Fruit fly (Drosophila melanogaster): ENCODE data around the gene Phf5a.

Gene Phf5a

DNA sequence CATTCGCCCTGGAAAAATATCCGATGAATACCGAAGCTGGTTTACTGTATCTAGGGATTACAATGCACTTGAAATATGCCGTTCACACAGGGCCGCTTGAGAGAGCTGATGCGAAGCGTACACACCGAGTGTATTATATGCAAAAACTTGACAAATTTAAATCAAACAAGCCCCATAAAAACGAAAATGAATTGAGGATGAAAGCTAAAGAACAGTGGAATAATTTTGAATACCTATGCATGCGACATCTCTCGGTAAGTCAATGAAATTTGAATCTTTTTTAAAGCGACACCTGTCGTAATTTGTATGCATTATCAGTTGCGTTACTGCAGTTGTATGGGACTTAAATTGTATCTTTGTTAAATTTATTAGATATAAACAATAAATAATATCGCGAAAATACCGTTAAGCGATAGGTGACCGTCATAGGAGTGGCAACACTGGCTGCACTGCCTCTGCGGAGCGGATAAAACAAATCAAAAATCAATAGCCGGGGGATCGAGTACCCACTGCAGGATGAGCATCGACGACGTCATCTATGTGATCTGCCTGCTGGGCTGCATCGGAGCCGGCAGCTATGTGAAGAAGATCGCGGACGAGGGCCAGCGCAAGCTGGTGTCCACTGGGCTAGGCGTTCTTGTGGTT, 34.6 kb downstream of the Phf5a start, which contains the start of gene frj (continued):
- TF ChIP-seq HLHmδ (GFP tag; optimal IDR thresholded peaks at IDR 0.05): no peak
- peak; percentile 72 for TF ChIP-seq CG2712 (tag; optimal IDR thresholded peaks at IDR 0.05)
- TF ChIP-seq insv (GFP tag; optimal IDR thresholded peaks at IDR 0.05): peak in 1 of 2 experiments; percentile 32
- no peak for TF ChIP-seq prd (optimal IDR thresholded peaks at IDR 0.05)
- peak; percentile 81 for TF ChIP-seq prd (GFP tag; IDR thresholded peaks at IDR 0.05)
- TF ChIP-seq Kr (GFP tag; optimal IDR thresholded peaks at IDR 0.05): no peak
- peak; percentile 41 for TF ChIP-seq pb (GFP tag; optimal IDR thresholded peaks at IDR 0.05)
- TF ChIP-seq lab (GFP tag; optimal IDR thresholded peaks at IDR 0.05): peak; percentile 66
- peak; percentile 76 for TF ChIP-seq gem (tag; optimal IDR thresholded peaks at IDR 0.05)
- TF ChIP-seq stwl (tag; optimal IDR thresholded peaks at IDR 0.05): peak; percentile 68
- TF ChIP-seq nerfin-2 (GFP tag; IDR thresholded peaks at IDR 0.05; ENCODE audit: partially characterized antibody): 0 out of 2 replicates have a peak, but pooled peaks have one; percentile 13
- TF ChIP-seq CG34376 (GFP tag; optimal IDR thresholded peaks at IDR 0.05): peak; percentile 37
- peak; percentile 61 for TF ChIP-seq CG11085 (GFP tag; IDR thresholded peaks at IDR 0.05)
- TF ChIP-seq CG6272 (GFP tag; IDR thresholded peaks at IDR 0.05): peak; percentile 52
- peak; percentile 37; the same call in 2 of the 3 replicates for TF ChIP-seq CG6791 (GFP tag; IDR thresholded peaks at IDR 0.05; ENCODE audit: partially characterized antibody)
- peak; percentile 29 for TF ChIP-seq MESR4 (GFP tag; optimal IDR thresholded peaks at IDR 0.05)
- peak; percentile 66; the same call in 1 of the 2 replicates for TF ChIP-seq amos (GFP tag; IDR thresholded peaks at IDR 0.05; ENCODE audit: partially characterized antibody)
- peak; percentile 56 to 65 for TF ChIP-seq Pdp1 (GFP tag; optimal IDR thresholded peaks at IDR 0.05)
- peak; percentile 57 for TF ChIP-seq CG17359 (tag; optimal IDR thresholded peaks at IDR 0.05)
- no peak for TF ChIP-seq sqz (GFP tag; optimal IDR thresholded peaks at IDR 0.05)
- TF ChIP-seq CG10366 (GFP tag; IDR thresholded peaks at IDR 0.05): peak; percentile 66
- TF ChIP-seq zen2 (GFP tag; IDR thresholded peaks at IDR 0.05; ENCODE audit: partially characterized antibody): peak; percentile 33; the same call in 1 of the 3 replicates
- TF ChIP-seq rib (GFP tag; IDR thresholded peaks at IDR 0.05): no peak
- TF ChIP-seq hb (GFP tag; IDR thresholded peaks at IDR 0.05; ENCODE audit: partially characterized antibody): peak; percentile 57; the same call in 2 of the 3 replicates
- no peak for TF ChIP-seq kah (GFP tag; optimal IDR thresholded peaks at IDR 0.05)
- TF ChIP-seq CG1233 (GFP tag; optimal IDR thresholded peaks at IDR 0.05): no peak
- TF ChIP-seq CG1602 (GFP tag; optimal IDR thresholded peaks at IDR 0.05): peak; percentile 66
- TF ChIP-seq sens (GFP tag): peak; percentile 91
- TF ChIP-seq CG9727 (GFP tag; optimal IDR thresholded peaks at IDR 0.05): peak; percentile 75
- no peak for TF ChIP-seq ro (GFP tag; IDR thresholded peaks at IDR 0.05)
- TF ChIP-seq twi (tag; optimal IDR thresholded peaks at IDR 0.05): peak; percentile 40
- TF ChIP-seq sisA (GFP tag; IDR thresholded peaks at IDR 0.05): peak; percentile 68
- peak; percentile 78 for TF ChIP-seq knrl (GFP tag; IDR thresholded peaks at IDR 0.05; ENCODE audit: partially characterized antibody)
- peak in 1 of 2 experiments; percentile 39 for TF ChIP-seq bsh (GFP tag; optimal IDR thresholded peaks at IDR 0.05)
- TF ChIP-seq CG2129 (GFP tag; IDR thresholded peaks at IDR 0.05; ENCODE audit: partially characterized antibody): no peak
- no peak for TF ChIP-seq Awh (GFP tag; IDR thresholded peaks at IDR 0.05)
- TF ChIP-seq C15 (GFP tag; IDR thresholded peaks at IDR 0.05): no peak
- TF ChIP-seq crc (GFP tag; optimal IDR thresholded peaks at IDR 0.05): peak; percentile 29
- no peak for TF ChIP-seq ara (GFP tag; IDR thresholded peaks at IDR 0.05)
- TF ChIP-seq odd (GFP tag; optimal IDR thresholded peaks at IDR 0.05): no peak
- peak; percentile 52 for TF ChIP-seq fd96Cb (tag; optimal IDR thresholded peaks at IDR 0.05)
- peak; percentile 54; the same call in 2 of the 3 replicates for TF ChIP-seq Aef1 (GFP tag; IDR thresholded peaks at IDR 0.05)
- TF ChIP-seq CG10431 (GFP tag; optimal IDR thresholded peaks at IDR 0.05): no peak
- TF ChIP-seq btn (GFP tag; optimal IDR thresholded peaks at IDR 0.05): no peak
- peak; percentile 71 for TF ChIP-seq nerfin-1 (tag; optimal IDR thresholded peaks at IDR 0.05)
- peak; percentile 41; the same call in 1 of the 2 replicates for TF ChIP-seq CG4730 (GFP tag; IDR thresholded peaks at IDR 0.05)
- peak; percentile 27 for TF ChIP-seq repo (GFP tag; optimal IDR thresholded peaks at IDR 0.05)
- no peak for TF ChIP-seq TFAM (GFP tag; optimal IDR thresholded peaks at IDR 0.05)
